Fruit fly (Drosophila melanogaster): Measurements from ENCODE around the gene hzg.
A peak's percentile ranks its signal among the peaks of the same experiment; 100 is the strongest.

Gene hzg

dm6 chr3L:16004401-16005237, at the start of gene hzg, which contains the start of gene mRpS31:
TSS of gene hzg (minus strand) at chr3L:16004736.
TSS of gene mRpS31 (plus strand) at chr3L:16005193.
- TF ChIP-seq CG17806 (tag; optimal IDR thresholded peaks at IDR 0.05) (peak; percentile 42), CG15710 (tag; optimal IDR thresholded peaks at IDR 0.05) (peak; percentile 70), CG13204 (GFP tag; optimal IDR thresholded peaks at IDR 0.05) (peak; percentile 84), CG8301 (tag; optimal IDR thresholded peaks at IDR 0.05) (peak; percentile 34), CG34367 (tag; optimal IDR thresholded peaks at IDR 0.05) (peak; percentile 75), Pif1A (GFP tag; optimal IDR thresholded peaks at IDR 0.05) (peak; percentile 69), CG32121 (GFP tag; IDR thresholded peaks at IDR 0.05) (peak; percentile 47), EcR (GFP tag; optimal IDR thresholded peaks at IDR 0.05) (peak; percentile 28), D1 (tag; optimal IDR thresholded peaks at IDR 0.05) (peak; percentile 11), Snoo (tag; optimal IDR thresholded peaks at IDR 0.05) (peak; percentile 8), fd96Ca (GFP tag; IDR thresholded peaks at IDR 0.05) (peak; percentile 80; the same call in 2 of the 3 replicates), CG9948 (tag; optimal IDR thresholded peaks at IDR 0.05) (peak; percentile 44), gl (tag; optimal IDR thresholded peaks at IDR 0.05) (peak; percentile 87), CG12605 (GFP tag; IDR thresholded peaks at IDR 0.05) (peak; percentile 91), CG14655 (GFP tag; optimal IDR thresholded peaks at IDR 0.05) (peak; percentile 72), CG4496 (GFP tag; IDR thresholded peaks at IDR 0.05) (peak; percentile 57; the same call in 1 of the 3 replicates), Ets98B (GFP tag; IDR thresholded peaks at IDR 0.05) (peak; percentile 76), rn (GFP tag; IDR thresholded peaks at IDR 0.05) (no peak), Pif1B (GFP tag; optimal IDR thresholded peaks at IDR 0.05) (peak; percentile 65), CG8159 (tag; optimal IDR thresholded peaks at IDR 0.05) (peak; percentile 56), CG10348 (GFP tag; IDR thresholded peaks at IDR 0.05) (no peak)

dm6 chr3L:16054095-16054494, 49.6 kb upstream of the hzg start:
- TF ChIP-seq CG4496 (GFP tag; IDR thresholded peaks at IDR 0.05) (peak; percentile 47; the same call in 1 of the 3 replicates), D1 (tag; optimal IDR thresholded peaks at IDR 0.05) (peak; percentile 11), CG32121 (GFP tag; IDR thresholded peaks at IDR 0.05) (peak; percentile 53; the same call in 1 of the 2 replicates), CG15710 (tag; optimal IDR thresholded peaks at IDR 0.05) (peak; percentile 10), CG8301 (tag; optimal IDR thresholded peaks at IDR 0.05) (peak; percentile 31), Pif1A (GFP tag; optimal IDR thresholded peaks at IDR 0.05) (peak; percentile 39), CG13204 (GFP tag; optimal IDR thresholded peaks at IDR 0.05) (no peak), EcR (GFP tag; optimal IDR thresholded peaks at IDR 0.05) (no peak), CG8159 (tag; optimal IDR thresholded peaks at IDR 0.05) (peak; percentile 21), CG14655 (GFP tag; optimal IDR thresholded peaks at IDR 0.05) (peak; percentile 34), CG9948 (tag; optimal IDR thresholded peaks at IDR 0.05) (peak; percentile 17), Ets98B (GFP tag; IDR thresholded peaks at IDR 0.05) (peak; percentile 35; the same call in 1 of the 2 replicates), fd96Ca (GFP tag; IDR thresholded peaks at IDR 0.05) (no peak), rn (GFP tag; IDR thresholded peaks at IDR 0.05) (no peak)

- TF ChIP-seq CG17806 (tag; optimal IDR thresholded peaks at IDR 0.05), result no peak
- TF ChIP-seq Snoo (tag; optimal IDR thresholded peaks at IDR 0.05), result no peak
- no peak for TF ChIP-seq D1 (tag; optimal IDR thresholded peaks at IDR 0.05)
- TF ChIP-seq CG15710 (tag; optimal IDR thresholded peaks at IDR 0.05), result no peak
- TF ChIP-seq CG32121 (GFP tag; IDR thresholded peaks at IDR 0.05), result no peak
- TF ChIP-seq CG9948 (tag; optimal IDR thresholded peaks at IDR 0.05), result no peak
- TF ChIP-seq rn (GFP tag; IDR thresholded peaks at IDR 0.05), result no peak
- TF ChIP-seq Ets98B (GFP tag; IDR thresholded peaks at IDR 0.05), result no peak
- TF ChIP-seq CG12605 (GFP tag; IDR thresholded peaks at IDR 0.05), result no peak
- no peak for TF ChIP-seq CG14655 (GFP tag; optimal IDR thresholded peaks at IDR 0.05)
- no peak for TF ChIP-seq gl (tag; optimal IDR thresholded peaks at IDR 0.05)
- no peak for TF ChIP-seq CG10348 (GFP tag; IDR thresholded peaks at IDR 0.05)
- no peak for TF ChIP-seq Pif1B (GFP tag; optimal IDR thresholded peaks at IDR 0.05)
- no peak for TF ChIP-seq CG8301 (tag; optimal IDR thresholded peaks at IDR 0.05)
- TF ChIP-seq CG13204 (GFP tag; optimal IDR thresholded peaks at IDR 0.05), result no peak
- TF ChIP-seq CG34367 (tag; optimal IDR thresholded peaks at IDR 0.05), result no peak
- TF ChIP-seq CG8159 (tag; optimal IDR thresholded peaks at IDR 0.05), result no peak
These were observed 48.6 kb upstream of the hzg start for dm6 chr3L:16053026-16053556.

dm6 chr3L:16052145-16053025, 47.8 kb upstream of the hzg start:
- TF ChIP-seq CG15710 (tag; optimal IDR thresholded peaks at IDR 0.05) (no peak), CG4496 (GFP tag; IDR thresholded peaks at IDR 0.05) (0 out of 3 replicates have a peak, but pooled peaks have one; percentile 13), fd96Ca (GFP tag; IDR thresholded peaks at IDR 0.05) (peak; percentile 21; the same call in 1 of the 3 replicates), Snoo (tag; optimal IDR thresholded peaks at IDR 0.05) (no peak), CG34367 (tag; optimal IDR thresholded peaks at IDR 0.05) (no peak), Pif1A (GFP tag; optimal IDR thresholded peaks at IDR 0.05) (peak; percentile 50), Pif1B (GFP tag; optimal IDR thresholded peaks at IDR 0.05) (peak; percentile 45), CG13204 (GFP tag; optimal IDR thresholded peaks at IDR 0.05) (peak; percentile 8), CG9948 (tag; optimal IDR thresholded peaks at IDR 0.05) (no peak), EcR (GFP tag; optimal IDR thresholded peaks at IDR 0.05) (peak; percentile 33), CG8159 (tag; optimal IDR thresholded peaks at IDR 0.05) (peak; percentile 25), CG10348 (GFP tag; IDR thresholded peaks at IDR 0.05) (no peak), CG32121 (GFP tag; IDR thresholded peaks at IDR 0.05) (no peak), gl (tag; optimal IDR thresholded peaks at IDR 0.05) (peak; percentile 45), CG12605 (GFP tag; IDR thresholded peaks at IDR 0.05) (no peak), CG8301 (tag; optimal IDR thresholded peaks at IDR 0.05) (peak; percentile 13), rn (GFP tag; IDR thresholded peaks at IDR 0.05) (no peak), CG17806 (tag; optimal IDR thresholded peaks at IDR 0.05) (no peak), D1 (tag; optimal IDR thresholded peaks at IDR 0.05) (peak; percentile 8), Ets98B (GFP tag; IDR thresholded peaks at IDR 0.05) (0 out of 2 replicates have a peak, but pooled peaks have one; percentile 12), CG14655 (GFP tag; optimal IDR thresholded peaks at IDR 0.05) (peak; percentile 13)

Measured in whole organism, pupa.